Worm (Caenorhabditis elegans): ENCODE data around the gene btf-1.
A peak's percentile ranks its signal among the peaks of the same experiment; 100 is the strongest.

Gene btf-1

DNA sequence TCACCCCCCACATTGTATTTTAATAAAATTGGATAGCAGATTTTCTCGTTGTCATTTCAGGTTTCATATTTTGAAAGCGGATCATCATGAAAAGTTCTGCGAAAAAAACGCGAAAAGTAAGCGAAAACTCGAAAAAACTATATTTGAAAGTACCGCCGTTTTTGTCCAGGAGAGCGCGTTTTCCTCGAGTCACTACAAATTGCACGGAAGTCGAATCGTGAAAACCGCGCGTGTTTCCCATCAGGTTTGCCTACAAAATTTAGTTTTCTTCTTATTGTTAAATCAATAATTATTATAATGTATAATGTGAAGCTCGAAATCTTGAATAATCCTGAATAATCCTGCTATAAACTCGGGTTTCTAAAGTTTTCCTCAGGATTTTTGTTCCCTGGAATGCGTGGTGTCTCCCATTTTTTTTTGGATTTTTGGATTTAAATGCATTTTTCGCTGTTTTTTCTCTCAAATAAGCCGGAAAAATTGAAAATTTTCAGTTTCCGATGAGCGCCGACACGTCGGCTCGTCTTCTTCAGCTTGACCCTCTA, at the start of gene btf-1:
TSS of gene btf-1 (plus strand) at position 492 of the 542 bp plus-strand sequence.
- TF ChIP-seq T20F7.1 (GFP tag; optimal IDR thresholded peaks at IDR 0.05), result no peak
- TF ChIP-seq unc-39 (tag; optimal IDR thresholded peaks at IDR 0.05), result no peak
- no peak for TF ChIP-seq saeg-2 (GFP tag; IDR thresholded peaks at IDR 0.05)
- TF ChIP-seq set-16 (GFP tag; IDR thresholded peaks at IDR 0.05), result no peak
- TF ChIP-seq egl-27 (tag; optimal IDR thresholded peaks at IDR 0.05), result no peak
- TF ChIP-seq madf-5 (GFP tag; IDR thresholded peaks at IDR 0.05), result no peak
- peak; percentile 50; the same call in 1 of the 2 replicates for TF ChIP-seq dmd-9 (GFP tag; IDR thresholded peaks at IDR 0.05)
- TF ChIP-seq F44E2.7 (GFP tag; IDR thresholded peaks at IDR 0.05), result no peak
- TF ChIP-seq vab-7 (GFP tag; IDR thresholded peaks at IDR 0.05), result no peak
- TF ChIP-seq egl-43 (GFP tag; IDR thresholded peaks at IDR 0.05), result 0 out of 2 replicates have a peak, but pooled peaks have one; percentile 38
- TF ChIP-seq zfp-2 (tag; optimal IDR thresholded peaks at IDR 0.05), result no peak
- TF ChIP-seq nhr-111 (GFP tag; optimal IDR thresholded peaks at IDR 0.05), result peak; percentile 30
- TF ChIP-seq snpc-1.2 (GFP tag; IDR thresholded peaks at IDR 0.05), result 0 out of 2 replicates have a peak, but pooled peaks have one; percentile 17
- TF ChIP-seq arid-1 (GFP tag; conservative IDR thresholded peaks at IDR 0.05), result peak; percentile 65; the same call in 1 of the 2 replicates
- TF ChIP-seq madf-9 (GFP tag; conservative IDR thresholded peaks at IDR 0.05), result 0 out of 2 replicates have a peak, but pooled peaks have one; percentile 4
- TF ChIP-seq T26A8.4 (GFP tag; IDR thresholded peaks at IDR 0.05), result peak; percentile 69
- no peak for TF ChIP-seq pqm-1 (tag; optimal IDR thresholded peaks at IDR 0.05)
- no peak for TF ChIP-seq D1046.2 (GFP tag; IDR thresholded peaks at IDR 0.05)
- peak; percentile 94 for TF ChIP-seq lin-38 (GFP tag; IDR thresholded peaks at IDR 0.05)
- TF ChIP-seq daf-12 (tag; optimal IDR thresholded peaks at IDR 0.05), result no peak
- TF ChIP-seq mxl-3 (GFP tag; optimal IDR thresholded peaks at IDR 0.05), result no peak
- no peak for TF ChIP-seq ZK546.5 (tag; optimal IDR thresholded peaks at IDR 0.05)
- TF ChIP-seq F26F4.8 (GFP tag; conservative IDR thresholded peaks at IDR 0.05), result no peak
- peak; percentile 54 for TF ChIP-seq lir-3 (tag; optimal IDR thresholded peaks at IDR 0.05)
- no peak for TF ChIP-seq ZK337.2 (GFP tag; IDR thresholded peaks at IDR 0.05)
- peak; percentile 36 for TF ChIP-seq hlh-30 (tag; optimal IDR thresholded peaks at IDR 0.05; ENCODE audit: insufficient read depth)
- peak; percentile 18 to 82 for TF ChIP-seq lsy-2 (tag; optimal IDR thresholded peaks at IDR 0.05)
- peak; percentile 52 for TF ChIP-seq nhr-11 (tag; optimal IDR thresholded peaks at IDR 0.05)
- TF ChIP-seq nhr-10 (tag; optimal IDR thresholded peaks at IDR 0.05), result no peak
- no peak for TF ChIP-seq dmd-8 (GFP tag; IDR thresholded peaks at IDR 0.05)
- TF ChIP-seq nhr-77 (tag; optimal IDR thresholded peaks at IDR 0.05), result peak; percentile 54
- TF ChIP-seq sdz-12 (GFP tag; optimal IDR thresholded peaks at IDR 0.05), result peak; percentile 59
- peak; percentile 94 for TF ChIP-seq dpl-1 (GFP tag; optimal IDR thresholded peaks at IDR 0.05)
- TF ChIP-seq lin-1 (GFP tag; IDR thresholded peaks at IDR 0.05), result no peak
- peak; percentile 20 for TF ChIP-seq spr-3 (GFP tag; optimal IDR thresholded peaks at IDR 0.05)
- TF ChIP-seq duxl-1 (tag; optimal IDR thresholded peaks at IDR 0.05; ENCODE audit: poor library complexity), result peak; percentile 78
- TF ChIP-seq spr-1 (tag; optimal IDR thresholded peaks at IDR 0.05), result peak; percentile 55
- peak; percentile 52 for TF ChIP-seq F37D6.2 (tag; optimal IDR thresholded peaks at IDR 0.05)
- peak; percentile 61 for TF ChIP-seq ceh-20 (GFP tag; IDR thresholded peaks at IDR 0.05)
- no peak for TF ChIP-seq F49E8.2 (tag; optimal IDR thresholded peaks at IDR 0.05; ENCODE audit: borderline replicate concordance)
- TF ChIP-seq ceh-82 (tag; optimal IDR thresholded peaks at IDR 0.05), result no peak
- no peak for TF ChIP-seq cey-2 (tag; optimal IDR thresholded peaks at IDR 0.05; ENCODE audit: borderline replicate concordance, insufficient read depth)
- no peak for TF ChIP-seq ctbp-1 (GFP tag; IDR thresholded peaks at IDR 0.05)
- 0 out of 2 replicates have a peak, but pooled peaks have one; percentile 32 for TF ChIP-seq php-3 (GFP tag; IDR thresholded peaks at IDR 0.05)
- peak; percentile 30 for TF ChIP-seq nhr-28 (tag; optimal IDR thresholded peaks at IDR 0.05)
- peak; percentile 92 for TF ChIP-seq dve-1 (tag; optimal IDR thresholded peaks at IDR 0.05; ENCODE audit: insufficient read depth)
- no peak for TF ChIP-seq daf-19 (GFP tag; conservative IDR thresholded peaks at IDR 0.05)
- no peak for TF ChIP-seq ceh-32 (tag; optimal IDR thresholded peaks at IDR 0.05; ENCODE audit: poor library complexity)
- no peak for TF ChIP-seq daf-8 (GFP tag; IDR thresholded peaks at IDR 0.05)
- TF ChIP-seq zip-11 (GFP tag; IDR thresholded peaks at IDR 0.05), result no peak

Measured in whole organism, L4 larva.